Worm (Caenorhabditis elegans) whole organism, young adult: ENCODE results near the gene C34C12.8.

Source experiments
- B0019.2 ChIP-seq: fragments of 200-800 bp; sonication (Bioruptor generic); conservative IDR thresholded peaks from 2 replicates; pipeline ENCODE4 v1.3.6; 2022; ENCODE audit warnings: missing genetic modification reagents, missing genetic modification characterization, missing compliant biosample characterization
- B0035.1 ChIP-seq: sonication (generic microtip); optimal IDR thresholded peaks from 2 replicates; lab custom pipeline; 2016; ENCODE audit warnings: missing genetic modification characterization, mild to moderate bottlenecking, missing compliant biosample characterization, missing genotype, missing genetic modification reagents
- B0336.3 ChIP-seq: fragments of 200-800 bp; sonication (Bioruptor generic); IDR thresholded peaks from 2 replicates; pipeline ENCODE4 v1.3.6; 2022; ENCODE audit warnings: missing genetic modification characterization, missing compliant biosample characterization
- C06A6.2 ChIP-seq: fragments of 200-800 bp; sonication (Bioruptor generic); conservative IDR thresholded peaks from 2 replicates; pipeline ENCODE4 v1.3.6; 2022; ENCODE audit warnings: missing genetic modification characterization, missing compliant biosample characterization
- C17E4.6 ChIP-seq: fragments of 200-800 bp; sonication (Bioruptor generic); IDR thresholded peaks from 2 replicates; pipeline ENCODE4 v1.3.6; 2022; ENCODE audit warnings: missing genetic modification reagents, missing genetic modification characterization, missing compliant biosample characterization
- F22D6.2 ChIP-seq: sonication (generic microtip); optimal IDR thresholded peaks from 2 replicates; lab custom pipeline; 2016; ENCODE audit warnings: mild to moderate bottlenecking, missing genetic modification characterization, missing compliant biosample characterization
- F23B12.7 ChIP-seq: sonication (generic microtip); optimal IDR thresholded peaks from 2 replicates; lab custom pipeline; 2017; ENCODE audit warnings: missing genetic modification characterization, mild to moderate bottlenecking, missing compliant biosample characterization, antibody characterized with exemption, moderate library complexity; ENCODE audit not compliant: insufficient read depth
- F39B2.1 ChIP-seq: fragments of 200-800 bp; sonication (Bioruptor generic); IDR thresholded peaks from 2 replicates; pipeline ENCODE4 v1.3.6; 2022; ENCODE audit warnings: missing genetic modification reagents, missing genetic modification characterization, missing compliant biosample characterization
- F49E8.2 ChIP-seq: sonication (generic microtip); optimal IDR thresholded peaks from 3 replicates; lab custom pipeline; 2017; ENCODE audit warnings: missing genetic modification characterization, mild to moderate bottlenecking, missing compliant biosample characterization, antibody characterized with exemption, moderate library complexity; ENCODE audit not compliant: insufficient read depth
- F57A8.1 ChIP-seq: fragments of 200-800 bp; sonication (Bioruptor generic); optimal IDR thresholded peaks from 2 replicates; lab custom pipeline; 2018; ENCODE audit warnings: mild to moderate bottlenecking, missing genetic modification characterization, moderate library complexity, missing compliant biosample characterization
- T26A5.8 ChIP-seq: sonication (generic microtip); optimal IDR thresholded peaks from 2 replicates; lab custom pipeline; 2016; ENCODE audit warnings: missing genetic modification characterization, missing compliant biosample characterization
- Y53G8AR.9 ChIP-seq: fragments of 200-800 bp; sonication (Bioruptor generic); conservative IDR thresholded peaks from 2 replicates; pipeline ENCODE4 v1.3.6; 2022; ENCODE audit warnings: missing genetic modification reagents, missing genetic modification characterization, missing compliant biosample characterization
- Y95B8A.8 ChIP-seq: fragments of 200-800 bp; sonication (Bioruptor generic); IDR thresholded peaks from 2 replicates; pipeline ENCODE4 v1.3.6; 2022; ENCODE audit warnings: missing genetic modification reagents, missing genetic modification characterization, missing compliant biosample characterization
- akir-1 ChIP-seq: fragments of 200-800 bp; sonication (Bioruptor generic); optimal IDR thresholded peaks from 2 replicates; lab custom pipeline; 2018; ENCODE audit warnings: mild to moderate bottlenecking, missing genetic modification characterization, moderate library complexity, missing compliant biosample characterization
- ama-1 ChIP-seq, 3 experiments: fragments of 150-350 bp in 1 of 3; sonication (generic microtip) in 2 of 3; optimal IDR thresholded peaks; 2 replicates each; lab custom pipeline; 2014 to 2018; ENCODE audit warnings: missing biosample characterization in 2 of 3, missing genetic modification characterization in 2 of 3, missing genetic modification reagents in 2 of 3
- aptf-2 ChIP-seq: fragments of 200-800 bp; sonication (Bioruptor generic); conservative IDR thresholded peaks from 2 replicates; pipeline ENCODE4 v1.3.6; 2022; ENCODE audit warnings: missing genetic modification reagents, missing genetic modification characterization, missing compliant biosample characterization
- atf-7 ChIP-seq: sonication (generic microtip); optimal IDR thresholded peaks from 2 replicates; lab custom pipeline; 2017; ENCODE audit warnings: mild to moderate bottlenecking, missing genetic modification characterization, missing compliant biosample characterization
- athp-1 ChIP-seq: sonication (generic microtip); optimal IDR thresholded peaks from 2 replicates; lab custom pipeline; 2017; ENCODE audit warnings: mild to moderate bottlenecking, missing genetic modification characterization, missing compliant biosample characterization
- attf-6 ChIP-seq: fragments of 200-800 bp; sonication (Bioruptor generic); IDR thresholded peaks from 2 replicates; pipeline ENCODE4 v1.3.6; 2022; ENCODE audit warnings: missing genetic modification reagents, missing genetic modification characterization, missing compliant biosample characterization
- bed-2 ChIP-seq: fragments of 200-800 bp; sonication (Bioruptor generic); IDR thresholded peaks from 2 replicates; pipeline ENCODE4 v1.3.6; 2022; ENCODE audit warnings: missing genetic modification reagents, missing genetic modification characterization, missing compliant biosample characterization
- ccch-3 ChIP-seq: fragments of 200-800 bp; sonication (Bioruptor generic); optimal IDR thresholded peaks from 2 replicates; lab custom pipeline; 2018; ENCODE audit warnings: mild to moderate bottlenecking, missing genetic modification characterization, missing compliant biosample characterization
- cebp-1 ChIP-seq, 2 experiments: fragments of 200-800 bp in 1 of 2; sonication (Bioruptor generic) in 1 of 2; sonication (generic microtip) in 1 of 2; IDR thresholded peaks in 1 of 2; optimal IDR thresholded peaks in 1 of 2; 2 replicates each; pipeline versions ENCODE4 v1.3.6 to Lab custom; 2017 to 2022; ENCODE audit warnings: missing compliant biosample characterization in 2 of 2, missing genetic modification characterization in 2 of 2, mild to moderate bottlenecking in 1 of 2, missing genetic modification reagents in 1 of 2, moderate library complexity in 1 of 2
- cebp-2 ChIP-seq: fragments of 200-800 bp; sonication (Bioruptor generic); IDR thresholded peaks from 2 replicates; pipeline ENCODE4 v1.3.6; 2022; ENCODE audit warnings: missing genetic modification characterization, missing compliant biosample characterization
- ceh-100 ChIP-seq: fragments of 200-800 bp; sonication (Bioruptor generic); IDR thresholded peaks from 2 replicates; pipeline ENCODE4 v1.3.6; 2022; ENCODE audit warnings: missing genetic modification reagents, missing genetic modification characterization, missing compliant biosample characterization
- ceh-58 ChIP-seq: fragments of 200-800 bp; sonication (Bioruptor generic); IDR thresholded peaks from 2 replicates; pipeline ENCODE4 v1.3.6; 2022; ENCODE audit warnings: missing genetic modification characterization, missing compliant biosample characterization
- ceh-79 ChIP-seq: sonication (generic microtip); optimal IDR thresholded peaks from 2 replicates; lab custom pipeline; 2017; ENCODE audit warnings: mild to moderate bottlenecking, missing genetic modification characterization, missing compliant biosample characterization
- chd-7 ChIP-seq: sonication (generic microtip); optimal IDR thresholded peaks from 2 replicates; lab custom pipeline; 2016; ENCODE audit warnings: mild to moderate bottlenecking, missing genetic modification characterization, moderate library complexity, missing compliant biosample characterization
- efl-1 ChIP-seq: fragments of 150-350 bp; optimal IDR thresholded peaks from 2 replicates; lab custom pipeline; 2014; ENCODE audit warnings: missing biosample characterization, missing genetic modification reagents, missing genetic modification characterization
- let-607 ChIP-seq, 2 experiments: fragments of 200-800 bp in 1 of 2; sonication (Bioruptor generic) in 1 of 2; sonication (generic microtip) in 1 of 2; optimal IDR thresholded peaks; 2 replicates each; lab custom pipeline; 2016 to 2018; ENCODE audit warnings: mild to moderate bottlenecking in 2 of 2, missing compliant biosample characterization in 2 of 2, missing genetic modification characterization in 2 of 2, moderate library complexity in 2 of 2, missing genotype in 1 of 2
- lin-35 ChIP-seq, 3 experiments: fragments of 150-350 bp in 2 of 3; sonication (generic microtip) in 1 of 3; optimal IDR thresholded peaks; 2 replicates each; lab custom pipeline; 2014 to 2018; ENCODE audit warnings: missing biosample characterization in 3 of 3, missing genetic modification characterization in 3 of 3, missing genetic modification reagents in 3 of 3
- lin-54 ChIP-seq: fragments of 200-800 bp; sonication (Bioruptor generic); optimal IDR thresholded peaks from 2 replicates; lab custom pipeline; 2018; ENCODE audit warnings: mild to moderate bottlenecking, missing genetic modification characterization, missing compliant biosample characterization
- madf-8 ChIP-seq: fragments of 200-800 bp; sonication (Bioruptor generic); conservative IDR thresholded peaks from 2 replicates; pipeline ENCODE4 v1.3.6; 2022; ENCODE audit warnings: missing genetic modification reagents, missing genetic modification characterization, missing compliant biosample characterization
- mes-4 ChIP-seq: sonication (generic microtip); optimal IDR thresholded peaks from 2 replicates; lab custom pipeline; 2016; ENCODE audit warnings: missing genotype, missing genetic modification characterization, missing compliant biosample characterization
- rec-8 ChIP-seq, 2 experiments: sonication (generic microtip); optimal IDR thresholded peaks; 2 replicates each; lab custom pipeline; 2016; ENCODE audit warnings: mild to moderate bottlenecking in 2 of 2, missing genetic modification characterization in 2 of 2, missing genetic modification reagents in 2 of 2, missing genotype in 2 of 2, missing biosample characterization in 1 of 2, missing compliant biosample characterization in 1 of 2, moderate library complexity in 1 of 2
- repo-1 ChIP-seq: sonication (generic microtip); optimal IDR thresholded peaks from 2 replicates; lab custom pipeline; 2017; ENCODE audit warnings: mild to moderate bottlenecking, missing genetic modification characterization, missing compliant biosample characterization
- rpc-1 ChIP-seq, 2 experiments: fragments of 150-350 bp in 1 of 2; sonication (generic microtip) in 1 of 2; optimal IDR thresholded peaks; 2 replicates each; lab custom pipeline; 2014 to 2018; ENCODE audit warnings: missing biosample characterization in 1 of 2, missing genetic modification characterization in 1 of 2, missing genetic modification reagents in 1 of 2, missing genotype in 1 of 2
- sea-2 ChIP-seq: fragments of 200-800 bp; sonication (Bioruptor generic); IDR thresholded peaks from 2 replicates; pipeline ENCODE4 v1.3.6; 2022; ENCODE audit warnings: missing genetic modification characterization, missing compliant biosample characterization
- snpc-1.1 ChIP-seq: sonication (generic microtip); optimal IDR thresholded peaks from 2 replicates; lab custom pipeline; 2017; ENCODE audit warnings: missing genetic modification characterization, mild to moderate bottlenecking, missing compliant biosample characterization, antibody characterized with exemption, moderate library complexity, missing genotype, missing genetic modification reagents; ENCODE audit not compliant: insufficient read depth
- tbx-9 ChIP-seq: sonication (generic microtip); optimal IDR thresholded peaks from 2 replicates; lab custom pipeline; 2016; ENCODE audit warnings: borderline replicate concordance, missing genetic modification characterization, inconsistent platforms, missing compliant biosample characterization
- xnd-1 ChIP-seq: sonication (generic microtip); optimal IDR thresholded peaks from 2 replicates; lab custom pipeline; 2016; ENCODE audit warnings: missing genotype, missing genetic modification reagents, missing genetic modification characterization, missing compliant biosample characterization
- ztf-22 ChIP-seq: fragments of 200-800 bp; sonication (Bioruptor generic); optimal IDR thresholded peaks from 2 replicates; lab custom pipeline; 2018; ENCODE audit warnings: mild to moderate bottlenecking, missing genetic modification characterization, moderate library complexity, missing compliant biosample characterization
- ztf-3 ChIP-seq: fragments of 200-800 bp; sonication (Bioruptor generic); optimal IDR thresholded peaks from 2 replicates; lab custom pipeline; 2018; ENCODE audit warnings: mild to moderate bottlenecking, missing genetic modification characterization, missing compliant biosample characterization
- ztf-6 ChIP-seq: fragments of 200-800 bp; sonication (Bioruptor generic); IDR thresholded peaks from 2 replicates; pipeline ENCODE4 v1.3.6; 2022; ENCODE audit warnings: missing genetic modification reagents, missing genetic modification characterization, missing compliant biosample characterization

C34C12.8 gene

ce11 chrIII:3484995-3485394 lies 24.8 kb downstream of the C34C12.8 start:
- no peak for TF ChIP-seq cebp-2 (GFP tag; lab: Robert Waterston, UW)
- TF ChIP-seq let-607 (tag; optimal IDR thresholded peaks at IDR 0.05; lab: Kevin White, UChicago): no peak
- TF ChIP-seq aptf-2: no peak
- no peak for TF ChIP-seq F22D6.2 (tag; lab: Kevin White, UChicago)
- no peak for TF ChIP-seq tbx-9 (tag; lab: Kevin White, UChicago)
- TF ChIP-seq Y53G8AR.9 (GFP tag; lab: Robert Waterston, UW): no peak
- no peak for TF ChIP-seq C17E4.6 (GFP tag; lab: Robert Waterston, UW)
- no peak for TF ChIP-seq rec-8 (tag; optimal IDR thresholded peaks at IDR 0.05; lab: Kevin White, UChicago)
- TF ChIP-seq xnd-1 (tag; lab: Kevin White, UChicago): no peak

DNA sequence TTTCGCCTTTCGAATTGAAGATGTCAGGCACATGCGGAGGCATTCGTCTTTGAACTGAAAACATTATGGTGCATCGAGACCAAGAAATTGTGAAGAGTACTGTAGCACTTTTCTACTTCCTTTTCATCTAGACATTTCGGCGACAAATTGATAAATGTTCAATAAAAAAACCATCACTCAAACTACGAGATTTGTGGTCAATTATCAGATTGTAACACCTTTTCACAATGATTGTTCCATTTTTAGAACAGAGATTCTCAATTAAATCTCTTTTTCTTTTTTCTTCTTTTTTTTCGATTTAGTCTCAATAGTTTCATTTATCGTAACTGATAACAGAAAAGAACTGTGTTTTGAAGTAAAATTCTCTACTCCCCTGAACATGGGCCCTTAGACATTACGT lies 25.8 kb downstream of the C34C12.8 start:
- TF ChIP-seq lin-54 (no peak), ztf-3 (no peak), ccch-3 (GFP tag; lab: Kevin White, UChicago) (no peak), ceh-79 (tag; lab: Kevin White, UChicago) (no peak), sea-2 (GFP tag; lab: Robert Waterston, UW) (no peak), efl-1 (GFP tag; lab: Kevin White, UChicago) (no peak), lin-35 (GFP tag; optimal IDR thresholded peaks at IDR 0.05; lab: Kevin White, UChicago) (no peak), ceh-100 (GFP tag; lab: Robert Waterston, UW) (no peak), F39B2.1 (GFP tag; lab: Robert Waterston, UW) (no peak), repo-1 (no peak), mes-4 (no peak), ceh-58 (no peak), cebp-2 (GFP tag; lab: Robert Waterston, UW) (no peak), cebp-1 (GFP tag; IDR thresholded peaks at IDR 0.05; lab: Robert Waterston, UW) (no peak), cebp-1 (tag; optimal IDR thresholded peaks at IDR 0.05; lab: Kevin White, UChicago) (no peak), F23B12.7 (no peak), B0336.3 (no peak), snpc-1.1 (tag; lab: Kevin White, UChicago) (no peak), madf-8 (GFP tag; lab: Robert Waterston, UW) (no peak), ztf-22 (no peak)
- TF ChIP-seq, all 124 proteins: peak for 0

DNA sequence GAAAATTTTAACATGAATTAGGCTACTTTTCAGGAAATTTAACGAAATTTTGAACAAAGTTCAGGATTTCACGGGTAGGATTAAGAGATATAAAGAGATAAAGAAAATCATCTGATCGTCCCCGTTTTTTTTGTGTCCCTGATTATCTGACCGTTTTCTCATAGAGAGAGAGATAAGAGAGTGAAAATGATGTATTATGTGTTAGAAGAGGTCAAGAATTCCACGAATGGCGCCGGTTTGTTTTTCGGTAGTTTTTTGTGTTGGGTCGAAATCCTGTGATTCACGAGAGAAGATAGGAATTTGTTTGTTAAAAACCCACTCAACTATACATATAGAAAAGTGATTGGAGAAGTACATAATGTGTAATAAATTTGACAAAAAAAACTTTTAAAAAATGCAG lies 26.9 kb downstream of the C34C12.8 start:
- TF ChIP-seq F57A8.1 (GFP tag; lab: Kevin White, UChicago) (no peak), C17E4.6 (GFP tag; lab: Robert Waterston, UW) (no peak), B0035.1 (no peak), ztf-6 (GFP tag; lab: Robert Waterston, UW) (no peak), bed-2 (GFP tag; lab: Robert Waterston, UW) (no peak), ztf-22 (no peak), T26A5.8 (tag; lab: Kevin White, UChicago) (no peak), attf-6 (no peak), atf-7 (tag; lab: Kevin White, UChicago) (no peak), B0019.2 (GFP tag; lab: Robert Waterston, UW) (no peak), C06A6.2 (GFP tag; lab: Robert Waterston, UW) (no peak), Y95B8A.8 (GFP tag; lab: Robert Waterston, UW) (no peak), ama-1 (optimal IDR thresholded peaks at IDR 0.05; lab: Kevin White, UChicago) (no peak), ama-1 (GFP tag; optimal IDR thresholded peaks at IDR 0.05; lab: Kevin White, UChicago) (no peak), rec-8 (tag; optimal IDR thresholded peaks at IDR 0.05; lab: Kevin White, UChicago) (no peak), F49E8.2 (no peak), chd-7 (tag; lab: Kevin White, UChicago) (no peak), athp-1 (tag; lab: Kevin White, UChicago) (no peak), akir-1 (no peak), rpc-1 (optimal IDR thresholded peaks at IDR 0.05; lab: Kevin White, UChicago) (no peak), rpc-1 (tag; optimal IDR thresholded peaks at IDR 0.05; lab: Kevin White, UChicago) (no peak)
